Fruit fly (Drosophila melanogaster) S2 (cell line): ENCODE measurements around the gene ppk23.

ENCODE experiments used
- CG8478 ChIP-seq: fragments of >200 bp; optimal IDR thresholded peaks from 2 replicates; lab custom pipeline; 2018
- CTCF ChIP-seq, 2 experiments: fragments of >200 bp; optimal IDR thresholded peaks; 2 replicates each; lab custom pipeline; 2018

Gene ppk23

DNA sequence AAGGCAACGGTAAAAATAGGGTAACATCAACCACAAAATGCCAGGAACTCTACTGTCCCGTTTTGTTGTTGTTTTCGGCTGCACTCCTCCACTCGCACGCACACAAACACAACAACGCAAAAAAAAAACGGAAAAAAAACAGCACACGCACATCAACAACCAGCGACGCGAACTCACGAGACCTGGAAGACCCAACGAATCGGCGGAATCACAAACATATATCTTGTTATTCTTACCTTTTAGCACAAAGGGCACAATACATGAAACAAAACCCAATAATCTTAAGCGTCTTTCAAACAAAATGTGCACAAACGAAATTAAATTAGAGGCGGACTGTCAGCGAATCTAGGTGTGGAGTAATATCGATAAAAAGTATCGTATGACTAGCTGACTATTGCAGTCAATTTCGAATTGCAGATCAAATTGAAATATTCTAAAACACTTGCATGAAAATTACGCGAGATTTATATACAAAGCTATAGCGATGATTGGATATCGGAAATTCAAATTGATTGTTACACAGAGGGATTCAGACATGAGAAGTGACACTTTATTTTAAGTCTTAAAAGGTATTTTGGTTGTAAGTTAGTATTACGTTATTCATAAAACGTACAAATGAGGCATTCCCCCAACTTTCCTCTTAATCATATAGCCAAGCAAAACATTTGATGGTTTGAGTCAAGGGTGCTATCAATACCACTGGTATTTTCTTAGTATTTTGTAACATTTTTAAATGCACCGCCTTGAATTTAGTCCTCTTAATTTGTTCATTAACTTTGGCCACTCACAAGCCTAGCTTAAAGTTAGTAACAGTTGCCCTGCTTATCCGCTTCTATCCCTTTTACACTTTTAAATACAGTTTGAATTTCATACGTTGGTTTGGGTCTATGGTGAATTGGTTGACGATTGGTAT, 10.1 kb upstream of the ppk23 start, which contains the start of gene Ankle2:
TSS of gene Ankle2 (minus strand) at position 361 of the 913 bp plus-strand sequence.
- TF ChIP-seq CTCF (optimal IDR thresholded peaks at IDR 0.05; lab: Kevin White, UChicago) (no peak), CG8478 (lab: Kevin White, UChicago) (no peak)

DNA sequence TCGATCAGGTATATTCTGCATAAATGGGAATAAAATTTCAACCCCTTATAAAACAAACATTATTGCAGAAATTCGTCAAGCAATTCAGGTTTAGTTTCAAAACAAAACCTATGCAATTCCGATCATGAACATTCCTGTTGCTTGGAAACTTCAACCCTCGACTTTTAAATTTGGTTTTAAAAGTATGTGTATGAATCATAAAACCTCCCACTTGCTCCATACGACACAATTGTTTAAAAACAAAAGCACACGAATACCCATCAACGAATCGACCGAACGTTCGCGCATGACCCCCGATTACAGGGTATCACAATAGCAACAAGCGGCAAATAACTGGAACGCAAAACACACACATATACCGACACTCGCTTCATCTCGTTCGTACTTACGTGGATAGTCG, 9.1 kb upstream of the ppk23 start:
- no peak for TF ChIP-seq CTCF (optimal IDR thresholded peaks at IDR 0.05; lab: Kevin White, UChicago)
- TF ChIP-seq CG8478 (lab: Kevin White, UChicago): no peak

DNA sequence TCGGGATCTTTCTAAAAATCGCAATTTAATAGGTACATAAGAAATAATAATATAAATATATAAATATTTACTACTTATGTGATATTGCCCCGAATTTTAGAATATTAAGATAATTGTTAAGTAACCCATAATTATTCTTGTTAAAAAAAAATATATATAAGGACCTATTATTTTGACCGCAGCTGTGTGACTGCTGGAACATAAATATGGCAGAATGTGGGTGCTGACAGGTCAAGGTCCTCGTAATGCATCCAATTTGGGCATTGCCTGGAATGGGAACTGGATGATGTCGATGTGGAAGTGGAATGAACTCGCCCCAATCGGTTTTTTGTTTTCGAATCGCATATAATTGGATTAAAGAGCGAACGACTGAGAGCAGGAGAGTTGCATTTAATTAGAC, 8.3 kb upstream of the ppk23 start:
- no peak for TF ChIP-seq CG8478 (lab: Kevin White, UChicago)
- no peak for TF ChIP-seq CTCF (optimal IDR thresholded peaks at IDR 0.05; lab: Kevin White, UChicago)

DNA sequence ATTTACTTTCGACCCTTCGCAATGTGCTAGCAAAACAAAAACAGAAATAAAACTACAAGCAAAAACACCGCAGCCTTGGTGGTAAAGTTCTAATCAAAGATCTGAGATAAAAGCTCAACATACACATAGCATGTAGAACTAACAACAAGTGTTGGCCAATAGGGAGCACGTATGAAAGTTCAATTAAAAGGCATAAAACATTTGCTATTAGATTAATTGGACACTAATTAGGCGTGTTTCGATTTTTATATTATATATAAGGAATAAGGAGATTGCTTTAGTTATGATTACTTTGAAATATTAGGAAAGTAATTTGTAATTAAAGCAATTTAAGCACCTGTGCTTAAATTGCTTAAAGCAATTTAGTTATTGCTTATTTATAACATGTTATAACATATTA, 7.6 kb upstream of the ppk23 start:
- no peak for TF ChIP-seq CG8478 (lab: Kevin White, UChicago)
- no peak for TF ChIP-seq CTCF (optimal IDR thresholded peaks at IDR 0.05; lab: Kevin White, UChicago)

DNA sequence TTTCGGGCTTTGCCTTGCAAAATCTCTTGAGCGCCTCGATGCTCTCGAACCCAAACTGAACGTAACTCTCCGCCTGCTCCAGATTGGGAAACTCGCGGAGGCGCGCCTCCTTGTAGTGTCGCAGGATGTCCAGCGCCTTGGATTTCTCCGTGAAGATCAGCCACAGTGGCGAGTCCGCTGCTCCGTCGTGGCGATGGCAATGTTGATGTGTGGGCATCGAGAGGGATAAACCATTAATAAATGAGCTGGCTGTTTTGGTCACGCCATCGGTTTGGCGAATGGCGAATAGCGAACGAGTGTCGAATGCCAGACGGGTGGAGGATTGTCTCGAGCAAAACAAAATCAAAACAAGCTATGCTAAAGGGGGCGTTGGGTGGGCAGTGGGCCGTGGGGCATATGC, 6.8 kb upstream of the ppk23 start:
- no peak for TF ChIP-seq CG8478 (lab: Kevin White, UChicago)
- TF ChIP-seq CTCF (optimal IDR thresholded peaks at IDR 0.05; lab: Kevin White, UChicago): no peak

DNA sequence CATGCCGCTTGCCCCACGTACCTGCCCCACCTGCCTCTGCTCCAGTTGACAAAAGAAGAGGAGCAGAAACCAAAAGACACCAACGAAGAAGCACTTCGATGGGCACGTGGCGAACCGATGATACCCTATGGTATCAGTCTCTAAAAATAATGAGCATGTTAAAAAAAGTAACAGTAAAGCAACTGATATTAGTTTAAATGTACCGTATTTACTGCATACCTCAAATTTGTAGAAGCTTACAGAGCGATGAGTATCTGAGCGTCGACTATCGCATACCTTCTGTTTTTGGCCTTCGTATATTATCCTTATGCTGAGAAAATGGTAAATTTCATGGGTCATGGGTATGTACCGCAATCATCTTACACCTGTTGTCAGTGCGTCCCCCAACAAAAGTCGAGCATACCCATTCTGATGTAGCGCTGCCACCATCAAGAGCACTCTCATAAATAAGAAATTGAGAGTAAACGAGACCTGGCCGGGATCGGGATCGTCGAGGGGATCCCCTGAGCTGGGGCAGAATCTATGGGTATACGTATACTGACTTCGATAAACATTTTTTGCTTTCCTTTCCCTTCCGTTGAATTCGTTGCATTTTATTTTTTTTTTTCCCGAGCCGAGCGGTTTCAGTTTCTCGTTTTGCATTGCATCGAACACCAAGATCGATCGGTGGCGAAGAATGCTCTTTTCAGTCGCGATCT, 2.0 kb upstream of the ppk23 start:
- TF ChIP-seq CTCF (optimal IDR thresholded peaks at IDR 0.05; lab: Kevin White, UChicago): no peak
- no peak for TF ChIP-seq CG8478 (lab: Kevin White, UChicago)

DNA sequence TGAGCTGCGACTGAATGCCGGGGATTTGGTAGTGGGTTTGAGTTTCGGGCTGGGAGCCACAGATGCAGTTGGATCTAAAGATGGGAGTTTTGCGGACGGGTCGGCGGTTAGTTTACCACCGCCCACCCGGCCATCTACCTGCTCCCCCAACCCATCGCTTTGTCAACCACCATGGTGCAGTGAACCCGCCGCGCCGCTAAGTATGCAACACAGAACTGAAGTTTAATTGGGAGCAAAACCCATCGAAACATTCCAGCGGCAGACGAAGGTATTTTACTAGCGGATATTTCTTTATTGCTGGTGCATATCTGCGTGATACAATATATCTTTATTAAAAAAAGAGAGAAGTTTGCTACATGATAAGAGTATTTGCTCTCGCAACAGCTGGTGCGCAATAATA, 2.9 kb downstream of the ppk23 start:
- TF ChIP-seq CG8478 (lab: Kevin White, UChicago) (no peak), CTCF (optimal IDR thresholded peaks at IDR 0.05; lab: Kevin White, UChicago) (no peak)

DNA sequence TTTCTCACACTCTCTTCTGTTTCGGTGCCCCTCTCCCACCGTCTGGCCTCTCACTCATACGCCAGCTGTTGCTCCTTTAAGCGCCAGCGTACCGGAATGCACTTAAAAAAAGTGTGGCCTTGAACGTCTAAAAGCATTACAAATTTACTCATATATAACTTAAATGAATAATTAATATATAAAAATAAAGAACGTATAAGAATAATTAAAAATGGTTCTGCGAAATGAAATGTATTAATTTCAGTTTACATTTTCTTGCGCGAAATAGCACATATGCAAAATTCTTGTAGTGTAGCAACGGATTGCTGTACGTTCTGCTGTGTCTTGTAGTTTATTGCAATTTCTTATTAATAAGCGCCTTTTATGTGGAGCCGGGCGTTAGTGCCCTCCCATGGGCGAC, 6.4 kb downstream of the ppk23 start:
- TF ChIP-seq CG8478 (lab: Kevin White, UChicago) (no peak), CTCF (optimal IDR thresholded peaks at IDR 0.05; lab: Kevin White, UChicago) (no peak)

DNA sequence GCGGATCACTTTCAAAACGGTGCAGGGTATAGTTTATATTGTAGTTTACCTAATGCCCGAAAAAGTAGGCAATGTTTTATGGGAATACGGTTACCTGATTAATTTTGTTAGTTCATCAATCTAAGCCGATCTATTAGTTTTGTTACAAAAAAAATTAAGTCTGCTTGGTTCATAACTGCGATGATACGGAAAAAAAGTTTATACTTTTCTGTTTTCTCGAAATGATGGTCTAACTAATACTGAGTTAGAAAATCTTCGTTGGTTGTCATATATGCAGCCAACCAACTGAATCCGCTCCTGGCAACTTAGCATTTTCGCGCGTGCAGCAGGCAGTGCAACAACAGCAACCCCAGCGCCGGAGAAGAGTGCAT, 7.1 kb downstream of the ppk23 start:
- TF ChIP-seq CG8478 (lab: Kevin White, UChicago) (no peak), CTCF (optimal IDR thresholded peaks at IDR 0.05; lab: Kevin White, UChicago) (no peak)

DNA sequence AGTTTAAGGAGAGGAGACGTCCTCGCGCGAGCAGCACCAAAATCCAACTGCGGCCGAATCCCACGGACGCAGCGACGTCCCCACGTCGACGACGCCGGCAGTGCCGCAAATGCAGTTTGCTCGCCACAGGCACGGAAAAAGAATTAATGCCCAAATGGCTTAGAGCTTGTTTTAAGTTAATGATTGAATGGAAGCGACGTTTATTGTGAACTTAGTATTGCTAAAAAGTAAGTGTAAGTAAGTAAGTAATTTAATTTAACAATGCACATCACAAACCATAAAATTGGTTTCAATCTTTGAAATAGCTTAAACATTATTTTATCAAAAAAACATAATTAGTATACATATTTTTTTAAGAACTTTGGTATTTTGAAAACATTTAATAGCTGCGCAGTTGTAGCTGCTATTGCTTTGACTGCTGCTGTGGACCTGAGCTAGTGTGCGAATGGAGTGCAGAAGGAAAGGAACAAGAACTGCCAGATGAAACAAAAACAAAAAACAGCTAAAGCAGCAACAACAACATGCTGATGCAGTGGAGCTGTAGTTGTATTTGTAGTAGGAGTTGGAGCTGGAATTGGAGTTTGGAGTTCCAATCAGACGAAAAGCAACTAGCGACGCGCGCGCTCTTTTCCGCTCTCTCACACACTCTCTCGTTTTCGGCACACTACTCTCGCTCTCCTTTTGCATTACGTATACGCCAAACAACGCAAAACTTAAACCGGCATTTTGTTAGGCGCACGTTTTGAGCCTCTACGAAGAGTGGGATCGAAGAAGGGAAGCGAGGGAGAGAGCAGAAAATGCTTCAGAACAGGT, 7.7 kb downstream of the ppk23 start, which contains the start of gene CG43658:
TSS of gene CG43658 (minus strand) at position 51 of the 813 bp plus-strand sequence.
- TF ChIP-seq CTCF (optimal IDR thresholded peaks at IDR 0.05; lab: Kevin White, UChicago): no peak
- no peak for TF ChIP-seq CG8478 (lab: Kevin White, UChicago)

DNA sequence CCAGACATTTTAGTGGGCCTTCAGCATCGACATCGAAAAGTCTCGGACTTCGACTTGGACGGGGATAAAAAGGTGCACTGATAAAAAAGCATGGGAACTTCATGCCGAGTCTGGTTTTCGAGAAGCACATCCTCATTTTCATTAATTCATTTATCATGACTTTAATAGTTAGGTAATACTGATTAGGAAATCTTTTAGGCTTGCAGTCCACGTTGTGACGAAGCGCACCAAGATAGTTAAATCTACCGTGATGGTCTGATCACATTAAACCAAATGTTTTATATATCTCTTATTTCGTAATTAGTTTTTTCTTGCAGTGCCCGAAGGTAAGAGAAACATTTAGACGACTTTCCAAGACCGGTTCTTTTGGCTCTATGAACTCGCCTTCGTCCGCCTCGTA, 10.3 kb downstream of the ppk23 start:
- no peak for TF ChIP-seq CTCF (optimal IDR thresholded peaks at IDR 0.05; lab: Kevin White, UChicago)
- no peak for TF ChIP-seq CG8478 (lab: Kevin White, UChicago)

DNA sequence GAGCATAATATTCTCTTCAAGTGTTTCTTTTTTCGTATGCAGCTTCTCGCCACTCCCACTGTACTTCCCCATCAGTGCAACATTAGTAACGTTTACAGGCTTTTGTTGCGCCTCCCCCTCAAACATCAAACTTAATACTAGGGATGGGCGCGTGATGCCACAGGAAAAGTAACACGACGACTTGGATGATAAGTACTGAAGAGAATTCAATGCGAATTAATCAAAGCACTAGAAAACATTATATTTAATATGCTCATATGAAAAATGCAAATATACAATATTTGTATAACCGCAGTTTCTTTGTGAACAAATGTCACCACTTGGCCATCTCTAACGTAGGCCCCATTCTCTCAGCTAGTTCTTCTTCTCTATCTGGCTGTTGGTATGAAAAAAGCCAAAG, 13.9 kb downstream of the ppk23 start:
- TF ChIP-seq CG8478 (lab: Kevin White, UChicago): no peak
- no peak for TF ChIP-seq CTCF (optimal IDR thresholded peaks at IDR 0.05; lab: Kevin White, UChicago)

DNA sequence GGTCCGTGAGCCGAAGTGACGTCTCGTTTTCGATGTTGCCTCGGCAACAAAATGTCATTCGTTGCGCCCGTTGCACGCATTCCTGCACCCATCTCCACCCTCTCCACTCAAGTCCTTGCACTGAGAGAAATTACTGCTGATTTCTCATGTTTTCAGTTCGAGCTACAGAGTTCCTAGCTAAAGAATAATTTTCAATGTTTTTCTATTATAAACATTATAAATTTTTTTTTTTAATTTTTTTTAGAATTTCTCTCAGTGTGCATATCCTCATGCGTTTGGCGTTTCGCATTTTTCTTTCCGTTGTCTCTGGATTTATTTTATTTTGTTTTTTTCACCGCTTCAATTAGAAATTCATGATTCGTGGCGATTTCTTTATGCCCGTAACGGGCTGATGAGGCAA, 18.1 kb downstream of the ppk23 start:
- TF ChIP-seq CG8478 (lab: Kevin White, UChicago): no peak
- TF ChIP-seq CTCF (optimal IDR thresholded peaks at IDR 0.05; lab: Kevin White, UChicago): no peak

DNA sequence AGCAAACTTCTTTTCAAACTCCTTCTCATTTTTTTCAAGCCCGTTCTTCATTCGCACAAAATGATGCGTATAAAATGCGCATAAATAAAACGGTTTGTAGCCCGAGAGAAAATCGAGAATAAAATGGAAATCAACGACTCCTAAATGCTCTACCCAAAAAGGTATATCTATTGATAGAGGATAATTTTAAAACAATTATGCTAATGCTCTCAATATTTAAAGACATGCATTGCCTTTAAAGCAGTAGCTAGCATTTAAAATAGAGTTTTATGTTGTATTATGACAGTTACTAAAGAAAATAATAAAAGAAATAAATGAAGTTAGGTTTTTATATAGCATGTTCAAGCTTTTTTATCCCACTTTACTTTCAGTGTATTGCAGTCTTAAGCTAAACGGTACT, 18.7 kb downstream of the ppk23 start:
- no peak for TF ChIP-seq CG8478 (lab: Kevin White, UChicago)
